Worm (Caenorhabditis elegans) whole organism, dauer: ENCODE data around the gene F58H1.5.

Experiments used
- unc-62 ChIP-seq: sonication (generic microtip); optimal IDR thresholded peaks from 2 replicates; lab custom pipeline; 2017; ENCODE audit warnings: missing biosample characterization, missing genetic modification reagents, missing genetic modification characterization

Gene F58H1.5

DNA sequence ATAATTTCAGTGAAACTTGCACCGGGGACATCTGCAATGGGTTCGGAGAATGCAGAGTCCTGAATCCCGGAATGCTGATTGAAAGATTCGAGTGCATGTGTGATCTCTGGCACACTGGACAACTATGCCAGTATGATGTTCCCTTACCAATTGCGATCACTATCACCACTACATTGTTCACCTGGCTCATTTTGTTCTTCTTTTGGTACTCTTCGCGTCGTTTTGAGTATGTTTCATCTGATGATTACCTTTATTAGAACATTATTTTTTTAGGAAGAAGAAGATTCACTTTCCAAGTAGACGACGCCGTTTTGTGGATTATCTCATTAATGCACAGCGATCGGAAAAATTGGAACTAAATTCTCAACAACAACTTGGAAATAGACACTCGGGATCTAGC is 14.5 kb upstream of the F58H1.5 start:
- no peak for TF ChIP-seq unc-62 (GFP tag; lab: Kevin White, UChicago)

DNA sequence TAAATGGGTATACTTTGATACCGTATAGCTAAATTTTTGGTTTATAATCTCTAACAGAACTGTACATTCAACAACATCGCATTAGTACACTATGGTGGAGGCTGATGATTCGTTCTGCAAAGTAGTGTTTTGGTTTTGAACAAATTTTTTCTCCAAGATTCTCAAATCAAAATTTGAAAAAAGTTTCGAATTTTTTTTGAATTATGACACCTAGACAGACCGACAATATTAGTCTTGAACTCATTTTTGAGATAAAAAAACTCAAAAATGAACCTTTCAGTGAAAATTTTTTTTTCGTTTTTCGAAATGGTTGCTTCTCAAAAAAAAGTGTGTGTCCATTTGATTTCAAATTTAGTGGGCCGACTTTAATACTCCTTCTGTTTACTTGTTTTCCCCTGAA is 12.8 kb upstream of the F58H1.5 start:
- no peak for TF ChIP-seq unc-62 (GFP tag; lab: Kevin White, UChicago)

DNA sequence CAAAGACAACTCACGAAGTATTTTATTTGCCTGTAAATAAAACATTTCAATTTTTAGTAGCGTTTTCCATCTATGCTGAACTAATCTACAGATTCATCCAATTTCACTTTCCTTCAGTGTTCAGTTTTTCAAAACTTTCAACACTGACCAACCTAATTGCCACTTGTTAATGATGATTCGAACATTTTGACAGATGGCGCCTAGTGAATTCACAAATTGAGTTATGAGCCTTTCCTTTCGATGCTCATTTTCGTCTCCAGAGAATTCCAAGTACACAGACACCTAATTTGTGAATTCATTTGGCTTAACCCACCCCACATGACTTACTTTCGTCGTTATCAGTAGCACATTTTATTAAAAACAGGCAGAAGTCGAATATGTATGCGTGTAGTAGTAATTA is 11.4 kb upstream of the F58H1.5 start:
- no peak for TF ChIP-seq unc-62 (GFP tag; lab: Kevin White, UChicago)

DNA sequence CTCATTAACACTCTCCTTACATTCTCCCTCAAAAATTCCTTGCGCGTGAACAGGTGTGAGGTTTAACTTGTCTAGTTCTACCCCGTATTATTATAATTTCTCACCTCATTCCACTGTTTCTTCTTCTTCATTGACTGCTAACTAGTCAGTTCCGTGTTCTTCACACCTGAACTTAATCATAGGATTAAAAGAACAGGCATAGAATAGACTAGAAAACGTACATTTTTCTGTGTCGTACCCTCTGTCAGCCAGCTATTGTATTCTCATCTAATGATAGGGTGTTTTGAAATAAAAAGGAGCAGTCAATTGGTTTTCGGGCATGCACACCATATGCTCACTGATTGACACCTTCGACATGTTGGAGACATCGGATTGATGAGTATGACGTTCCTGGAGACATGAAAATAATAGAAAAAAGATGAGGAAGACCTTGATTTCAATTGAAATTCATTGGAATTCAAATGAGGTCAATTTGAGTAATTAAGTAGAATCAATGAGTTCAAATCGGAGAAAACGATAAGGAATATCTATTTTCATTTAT is 10.7 kb upstream of the F58H1.5 start:
- TF ChIP-seq unc-62 (GFP tag; lab: Kevin White, UChicago): no peak

DNA sequence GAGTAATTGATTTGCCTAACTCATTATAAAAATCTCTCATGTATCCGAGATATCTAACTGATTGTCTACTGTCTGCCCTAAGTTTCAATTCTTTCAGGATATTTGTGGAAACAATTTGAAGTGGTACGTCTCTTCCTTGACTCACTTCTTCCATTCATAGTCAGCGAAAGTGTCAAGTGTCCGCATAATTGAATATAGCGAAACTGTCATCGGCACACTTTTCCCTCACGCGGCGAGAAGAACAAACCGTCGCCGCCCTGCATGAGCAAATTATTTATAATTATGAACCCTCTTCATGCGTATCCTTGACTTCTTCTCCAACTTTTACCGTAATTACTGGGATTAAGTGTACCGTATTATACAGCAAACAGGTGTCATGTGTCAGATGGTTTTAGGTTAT is 9.6 kb upstream of the F58H1.5 start:
- no peak for TF ChIP-seq unc-62 (GFP tag; lab: Kevin White, UChicago)

DNA sequence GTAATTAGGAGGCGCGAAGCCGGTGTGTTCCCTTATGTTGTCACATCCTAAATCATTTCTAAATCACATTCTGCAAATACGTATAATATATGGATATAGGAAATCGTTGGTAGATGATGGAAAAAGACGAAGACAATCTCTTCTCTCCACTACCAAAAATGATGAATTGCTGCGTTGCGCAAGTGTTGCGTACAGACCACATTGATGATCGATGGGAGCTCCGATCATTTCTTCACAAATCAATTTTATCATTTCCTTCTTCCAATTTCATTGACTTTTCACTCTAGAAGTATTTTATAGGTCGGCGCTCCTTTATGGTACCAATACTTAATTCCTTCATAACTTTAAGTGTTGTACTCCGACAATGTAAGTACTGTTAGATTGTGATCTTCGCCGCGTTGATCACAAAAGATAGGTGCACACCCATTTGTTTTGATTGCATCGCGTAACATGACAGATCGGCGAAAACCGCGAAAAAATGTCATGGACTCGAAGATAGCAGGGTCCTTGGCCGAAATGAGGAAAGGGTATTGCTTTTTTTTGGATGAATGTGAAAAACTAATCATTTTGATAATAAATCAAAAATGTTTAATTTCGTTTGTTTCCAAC is 8.6 kb upstream of the F58H1.5 start:
- no peak for TF ChIP-seq unc-62 (GFP tag; lab: Kevin White, UChicago)

DNA sequence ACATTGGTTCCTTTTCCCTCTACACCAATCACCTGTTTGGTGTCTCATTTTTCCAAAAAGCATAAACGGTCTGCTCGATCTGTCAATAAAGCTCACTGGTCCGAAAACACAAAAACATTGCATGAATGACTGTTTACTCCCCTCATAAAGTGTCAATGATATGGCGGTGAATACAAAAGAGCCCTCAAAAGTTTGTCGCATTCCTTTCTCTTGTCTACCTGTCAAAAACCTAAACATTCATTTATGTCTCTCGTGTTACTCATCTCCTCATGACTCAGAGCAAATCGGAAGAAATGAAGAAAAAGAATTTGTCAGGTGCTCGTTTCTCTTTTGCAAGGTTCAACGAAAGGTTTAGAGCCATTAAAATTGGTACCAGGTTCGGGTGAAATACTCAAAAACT is 7.0 kb upstream of the F58H1.5 start:
- no peak for TF ChIP-seq unc-62 (GFP tag; lab: Kevin White, UChicago)

DNA sequence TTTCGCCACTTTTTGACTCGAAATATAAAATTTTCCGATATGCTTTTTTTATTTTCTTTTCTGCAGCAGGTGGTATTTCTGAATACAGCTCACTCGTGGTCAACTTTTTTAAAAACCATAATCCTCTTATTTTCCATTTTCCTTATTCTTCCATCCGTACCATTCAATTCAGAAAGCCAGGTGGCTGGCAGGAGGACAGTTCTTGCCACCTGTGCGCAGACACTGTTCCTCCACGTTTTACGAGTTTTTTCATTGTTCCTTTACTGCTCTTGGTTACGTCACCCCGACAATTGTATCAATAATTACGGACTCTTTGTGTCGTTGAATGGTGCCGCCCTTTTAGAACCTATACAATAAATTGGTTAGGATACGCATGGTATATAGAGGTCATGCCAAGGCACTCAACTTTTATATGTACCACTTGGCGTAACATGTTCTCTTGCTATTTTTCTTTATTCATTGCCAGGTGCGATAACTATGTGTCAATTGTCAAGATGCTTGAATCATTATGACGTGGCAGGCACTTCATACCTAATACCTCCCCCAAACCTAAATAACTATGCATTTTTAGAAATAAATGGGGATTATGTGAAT is 5.2 kb upstream of the F58H1.5 start:
- no peak for TF ChIP-seq unc-62 (GFP tag; lab: Kevin White, UChicago)

DNA sequence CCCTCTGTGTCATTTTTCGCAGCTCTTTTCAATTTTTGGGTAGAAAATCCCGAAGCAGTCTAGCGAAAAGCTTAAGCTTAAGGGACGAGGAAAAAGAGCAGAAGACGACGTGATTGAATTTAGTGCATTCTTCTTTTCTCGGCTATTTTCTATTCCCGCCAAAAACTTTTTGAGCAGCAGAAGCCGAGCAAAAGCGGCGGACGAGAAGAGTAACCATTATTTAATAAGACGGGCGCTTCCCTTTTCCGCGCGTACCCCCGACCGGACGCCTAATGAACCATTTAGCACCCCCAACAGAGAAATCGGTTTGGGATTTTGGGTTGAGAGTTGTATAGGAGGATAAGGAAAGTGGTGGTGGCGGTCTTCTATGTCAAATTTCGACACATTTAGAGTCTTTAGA is 4.6 kb upstream of the F58H1.5 start:
- TF ChIP-seq unc-62 (GFP tag; lab: Kevin White, UChicago): no peak

DNA sequence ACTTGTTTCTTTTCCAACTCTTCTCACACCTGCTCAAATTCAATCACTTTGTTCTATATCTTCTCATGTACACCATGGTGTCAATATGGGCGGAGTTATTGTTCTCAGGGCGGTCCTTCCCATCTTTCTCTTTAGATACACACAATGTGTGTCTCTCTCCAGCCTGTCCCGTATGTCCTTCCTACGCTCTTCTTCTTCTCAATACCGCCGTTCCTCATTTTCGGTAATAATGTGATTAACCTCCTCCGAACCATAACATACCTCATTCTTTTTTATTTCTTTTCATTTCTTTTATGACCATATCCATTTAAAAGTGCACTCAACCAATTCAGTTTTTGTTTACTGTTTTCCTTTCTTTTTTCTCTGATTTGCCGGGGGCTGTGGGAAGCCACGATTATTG is 2.6 kb upstream of the F58H1.5 start:
- TF ChIP-seq unc-62 (GFP tag; lab: Kevin White, UChicago): no peak

DNA sequence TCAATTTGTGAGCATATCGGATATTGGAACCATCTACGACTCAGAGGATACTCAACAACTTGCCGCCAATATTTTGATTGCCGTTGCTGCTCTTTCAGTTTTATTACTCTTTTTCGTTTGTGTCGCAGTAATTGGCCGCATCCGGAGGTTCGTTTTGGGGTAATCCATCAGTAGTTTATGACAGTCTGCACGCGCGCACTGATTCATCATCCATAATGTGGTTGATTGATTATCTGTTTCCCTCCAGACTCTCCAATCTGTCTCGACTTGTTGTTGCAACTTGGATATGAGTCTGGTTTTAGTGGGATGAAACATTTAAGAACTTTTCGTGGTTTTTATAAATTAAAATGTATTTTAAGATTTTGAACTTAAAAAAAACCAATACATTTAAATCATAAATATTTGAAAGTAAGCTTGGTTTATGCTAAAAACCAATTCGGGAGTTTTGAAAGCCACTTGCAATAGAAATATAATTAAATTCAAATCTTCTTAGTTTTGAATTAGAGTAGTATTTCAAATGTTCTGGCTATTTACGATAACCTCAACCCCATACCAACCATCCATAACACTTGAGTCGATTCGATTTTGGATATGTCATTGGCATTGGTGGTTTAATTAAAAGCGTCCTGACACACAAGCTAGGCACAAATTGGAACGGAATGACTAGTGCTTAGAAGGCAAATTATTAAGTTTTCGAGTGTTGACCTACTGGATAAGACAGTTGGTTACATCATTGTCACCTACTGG is 2.1 kb downstream of the F58H1.5 start:
- no peak for TF ChIP-seq unc-62 (GFP tag; lab: Kevin White, UChicago)

DNA sequence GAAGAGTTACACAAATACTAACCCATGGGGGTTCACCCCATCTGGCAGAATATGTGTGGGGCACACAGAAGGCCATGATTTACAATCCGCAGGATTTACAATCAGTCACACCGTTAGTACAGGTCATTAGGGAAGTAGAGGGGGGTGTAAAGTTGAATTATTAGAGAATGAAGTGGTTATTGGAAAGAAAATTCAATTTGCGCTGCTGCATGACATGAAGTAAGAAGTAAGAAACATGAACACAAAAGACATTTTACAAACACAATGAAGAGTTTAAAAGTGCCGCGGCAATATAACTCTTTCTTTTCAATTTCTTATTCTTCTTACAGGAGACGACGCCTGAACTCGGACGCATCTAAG is 2.6 kb downstream of the F58H1.5 start:
- no peak for TF ChIP-seq unc-62 (GFP tag; lab: Kevin White, UChicago)

DNA sequence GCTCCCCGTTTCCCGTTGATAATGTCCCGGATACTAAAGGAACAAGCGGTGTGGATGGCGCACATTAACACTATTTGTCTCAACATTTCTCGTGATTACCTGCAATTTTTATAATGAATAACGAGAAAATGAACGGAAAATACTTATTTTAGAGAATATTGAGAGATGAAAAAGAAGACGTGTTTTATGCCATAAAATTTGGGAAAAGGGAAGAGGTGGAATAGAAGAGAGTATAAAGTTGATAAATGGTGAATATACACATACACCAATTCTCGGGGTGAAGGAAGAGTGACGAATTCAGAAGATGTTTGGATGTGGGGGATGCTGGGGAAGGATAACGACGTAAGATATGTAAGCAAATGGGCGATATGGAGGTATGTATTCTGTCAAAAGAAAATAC is 6.5 kb downstream of the F58H1.5 start, which contains the start of gene F58H1.7:
F58H1.7 (minus strand) TSS at position 101 of the 400 bp plus-strand sequence.
- TF ChIP-seq unc-62 (GFP tag; lab: Kevin White, UChicago): no peak

DNA sequence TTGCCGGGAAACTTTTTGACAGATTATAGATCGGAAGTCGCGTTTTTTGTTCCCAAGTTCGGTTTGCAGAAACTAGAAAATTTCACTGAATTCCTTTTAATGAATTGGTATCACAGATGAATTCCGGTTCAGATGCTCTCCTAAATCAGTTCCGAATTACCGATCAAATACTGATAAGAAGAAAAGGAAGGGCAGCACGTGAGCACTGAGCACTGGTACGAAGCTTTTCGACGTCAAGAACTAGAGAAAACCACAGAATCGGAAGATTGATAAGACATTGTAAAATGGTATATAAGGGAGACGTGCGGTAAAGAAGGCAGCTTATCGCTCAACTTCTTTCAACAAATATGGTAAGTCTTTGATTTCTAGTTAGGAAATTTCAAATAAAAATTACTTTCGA is 17.0 kb downstream of the F58H1.5 start, which contains the start of gene cpr-1:
cpr-1 (plus strand) TSS at position 319 of the 400 bp plus-strand sequence.
- TF ChIP-seq unc-62 (GFP tag; lab: Kevin White, UChicago): no peak

DNA sequence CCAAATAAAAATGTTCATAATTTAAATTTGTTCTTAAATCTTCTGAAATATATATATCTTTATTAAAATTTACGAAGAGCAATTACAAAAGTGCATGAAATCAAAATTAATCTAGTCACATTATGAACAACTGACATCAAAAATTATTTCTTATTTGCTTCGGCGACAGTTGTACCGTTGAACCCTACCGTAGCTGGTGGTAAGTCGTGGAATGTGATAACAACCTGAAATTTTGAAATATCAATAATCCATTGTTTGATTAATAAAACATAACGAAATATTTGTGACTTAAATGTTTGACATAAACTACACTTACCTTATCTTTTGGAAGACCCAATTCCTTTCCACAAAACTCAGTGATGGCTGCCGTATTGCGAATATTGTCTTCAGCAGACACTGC is 18.5 kb downstream of the F58H1.5 start:
- TF ChIP-seq unc-62 (GFP tag; lab: Kevin White, UChicago): no peak

DNA sequence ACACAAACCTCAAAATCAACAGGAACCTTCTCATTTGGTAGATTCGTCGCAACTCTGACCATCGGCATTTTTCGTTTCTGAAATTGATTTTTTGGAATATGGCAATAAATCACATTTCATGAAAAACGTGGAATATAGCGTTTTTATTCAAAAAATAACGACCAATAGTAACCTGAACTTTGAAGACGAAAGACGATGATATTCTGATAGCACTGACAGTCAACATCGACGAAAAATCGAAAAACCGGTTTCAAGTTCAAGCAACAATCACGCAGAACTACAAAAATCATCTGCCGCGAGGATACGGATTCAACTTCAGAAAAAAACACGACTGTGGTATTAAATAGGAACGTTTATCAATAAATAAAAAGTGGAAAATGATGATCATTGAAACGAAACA is 20.0 kb downstream of the F58H1.5 start, which contains the start of gene mif-2:
mif-2 (minus strand) TSS at position 281 of the 400 bp plus-strand sequence.
- TF ChIP-seq unc-62 (GFP tag; lab: Kevin White, UChicago): no peak
